Worm (Caenorhabditis elegans) whole organism, L4 larva: Measurements from ENCODE around the gene F20A1.2.

Experiments used
- R02D3.7 ChIP-seq: fragments of 150-350 bp; sonication (generic microtip); optimal IDR thresholded peaks from 3 replicates; lab custom pipeline; 2014; ENCODE audit warnings: missing biosample characterization, missing genetic modification characterization
- T20F7.1 ChIP-seq: fragments of 200-800 bp; sonication (Bioruptor generic); optimal IDR thresholded peaks from 2 replicates; lab custom pipeline; 2018; ENCODE audit warnings: mild to moderate bottlenecking, missing genetic modification characterization, missing compliant biosample characterization
- ama-1 ChIP-seq: fragments of 150-350 bp; optimal IDR thresholded peaks from 2 replicates; lab custom pipeline; 2014; ENCODE audit warnings: inconsistent platforms, mixed read lengths
- ces-1 ChIP-seq: fragments of 150-350 bp; sonication (generic microtip); optimal IDR thresholded peaks from 4 replicates; lab custom pipeline; 2014; ENCODE audit warnings: missing biosample characterization, missing genetic modification reagents, missing genetic modification characterization
- fkh-10 ChIP-seq: fragments of 150-350 bp; optimal IDR thresholded peaks from 2 replicates; lab custom pipeline; 2014; ENCODE audit warnings: missing biosample characterization, missing genetic modification reagents, missing genetic modification characterization
- lir-3 ChIP-seq: sonication (generic microtip); optimal IDR thresholded peaks from 2 replicates; lab custom pipeline; 2016; ENCODE audit warnings: mild to moderate bottlenecking, missing genetic modification characterization, missing compliant biosample characterization
- mep-1 ChIP-seq: fragments of 150-350 bp; sonication (generic microtip); optimal IDR thresholded peaks from 3 replicates; lab custom pipeline; 2014; ENCODE audit warnings: missing biosample characterization, missing genetic modification characterization
- nhr-28 ChIP-seq: fragments of 150-350 bp; optimal IDR thresholded peaks from 2 replicates; lab custom pipeline; 2014; ENCODE audit warnings: missing biosample characterization, missing genetic modification characterization
- ztf-11 ChIP-seq: fragments of 150-350 bp; optimal IDR thresholded peaks from 2 replicates; lab custom pipeline; 2014; ENCODE audit warnings: missing biosample characterization, missing genetic modification characterization

DNA sequence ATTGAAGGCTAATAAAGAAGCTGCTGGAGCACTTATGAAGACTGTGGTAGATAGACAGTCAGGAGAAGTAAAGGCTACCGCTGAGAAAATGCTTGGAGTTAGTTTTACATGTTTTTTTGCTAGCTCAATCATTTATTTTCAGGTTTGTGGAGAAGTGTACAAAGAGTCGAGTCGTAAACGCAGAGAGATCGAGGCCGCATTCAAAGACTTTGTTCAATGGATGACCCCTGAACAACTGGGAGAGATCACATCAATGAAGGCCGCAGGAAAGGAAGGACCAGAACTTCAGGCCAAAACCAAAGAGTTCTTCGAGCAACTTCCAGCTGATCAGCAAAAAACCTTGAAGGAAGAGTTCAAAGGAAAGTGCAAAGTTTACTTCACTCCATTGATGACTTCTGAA is 32.7 kb downstream of the F20A1.2 start:
- TF ChIP-seq lir-3 (tag; lab: Kevin White, UChicago) (no peak), ztf-11 (no peak), ces-1 (GFP tag; lab: Kevin White, UChicago) (no peak), T20F7.1 (no peak), mep-1 (no peak), ama-1 (lab: Kevin White, UChicago) (no peak), R02D3.7 (tag; lab: Kevin White, UChicago) (no peak), nhr-28 (tag; lab: Kevin White, UChicago) (no peak), fkh-10 (no peak)
